Fruit fly (Drosophila melanogaster) whole organism, embryonic: ENCODE results near the gene sowi.
A peak's percentile ranks its signal among the peaks of the same experiment; 100 is the strongest.

Experiments
- Awh ChIP-seq: fragments of 200-800 bp; sonication (Bioruptor generic); IDR thresholded peaks from 2 replicates; pipeline ENCODE4, ENCODE4 v1.3.6; 2022; ENCODE audit warnings: missing biosample characterization, missing genetic modification characterization
- C15 ChIP-seq: fragments of 200-800 bp; sonication (Bioruptor generic); IDR thresholded peaks from 3 replicates; pipeline ENCODE4 v1.3.6; 2022; ENCODE audit warnings: missing biosample characterization, missing genetic modification characterization
- CG10209 ChIP-seq: fragments of 200-800 bp; sonication (Bioruptor generic); optimal IDR thresholded peaks from 3 replicates; lab custom pipeline; 2017; ENCODE audit warnings: missing biosample characterization, mild to moderate bottlenecking, missing genetic modification characterization, missing genetic modification reagents
- CG11696 ChIP-seq: fragments of 200-800 bp; sonication (Bioruptor generic); IDR thresholded peaks from 2 replicates; pipeline ENCODE4 v1.3.6; 2022; ENCODE audit warnings: missing biosample characterization, missing genetic modification characterization
- CG15479 ChIP-seq: fragments of 200-800 bp; sonication (Bioruptor generic); optimal IDR thresholded peaks from 3 replicates; lab custom pipeline; 2019; ENCODE audit warnings: missing biosample characterization, mild to moderate bottlenecking, missing genetic modification characterization, moderate library complexity
- CG1602 ChIP-seq: fragments of 200-800 bp; sonication (Bioruptor generic); optimal IDR thresholded peaks from 3 replicates; lab custom pipeline; 2016; ENCODE audit warnings: missing biosample characterization, missing genetic modification characterization
- CG16863 ChIP-seq: fragments of 200-800 bp; sonication (Bioruptor generic); optimal IDR thresholded peaks from 3 replicates; lab custom pipeline; 2016; ENCODE audit warnings: missing biosample characterization, missing genetic modification characterization
- CG2116 ChIP-seq: fragments of 200-800 bp; sonication (Bioruptor generic); optimal IDR thresholded peaks from 3 replicates; lab custom pipeline; 2018; ENCODE audit warnings: missing biosample characterization, mild to moderate bottlenecking, missing genetic modification characterization
- CG2712 ChIP-seq: fragments of 200-800 bp; optimal IDR thresholded peaks from 3 replicates; lab custom pipeline; 2019; ENCODE audit warnings: missing biosample characterization, mild to moderate bottlenecking, missing genetic modification characterization, moderate library complexity
- CG2875 ChIP-seq: fragments of 200-800 bp; sonication (Bioruptor generic); optimal IDR thresholded peaks from 2 replicates; lab custom pipeline; 2017; ENCODE audit warnings: missing biosample characterization, mild to moderate bottlenecking, missing genetic modification characterization, missing genetic modification reagents
- CG31388 ChIP-seq: fragments of 200-800 bp; sonication (Bioruptor generic); optimal IDR thresholded peaks from 2 replicates; lab custom pipeline; 2016; ENCODE audit warnings: missing biosample characterization, missing genetic modification characterization
- CG31441 ChIP-seq: fragments of 200-800 bp; sonication (Bioruptor generic); IDR thresholded peaks from 2 replicates; pipeline ENCODE4 v1.3.6; 2022; ENCODE audit warnings: missing biosample characterization, missing genetic modification characterization
- CG33213 ChIP-seq: fragments of 200-800 bp; sonication (Bioruptor generic); optimal IDR thresholded peaks from 3 replicates; lab custom pipeline; 2016; ENCODE audit warnings: missing biosample characterization, missing genetic modification characterization
- CG5245 ChIP-seq: fragments of 200-800 bp; sonication (Bioruptor generic); optimal IDR thresholded peaks from 3 replicates; lab custom pipeline; 2016; ENCODE audit warnings: missing biosample characterization, missing genetic modification characterization
- CG6791 ChIP-seq: fragments of 200-800 bp; sonication (Bioruptor generic); IDR thresholded peaks from 3 replicates; pipeline ENCODE4 v1.3.6; 2022; ENCODE audit warnings: missing biosample characterization, missing genetic modification characterization; ENCODE audit not compliant: partially characterized antibody
- CG7556 ChIP-seq: fragments of 200-800 bp; sonication (Bioruptor generic); optimal IDR thresholded peaks from 2 replicates; lab custom pipeline; 2017; ENCODE audit warnings: missing biosample characterization, mild to moderate bottlenecking, missing genetic modification characterization
- CG7987 ChIP-seq: fragments of 200-800 bp; sonication (Bioruptor generic); optimal IDR thresholded peaks from 2 replicates; lab custom pipeline; 2018; ENCODE audit warnings: missing biosample characterization, mild to moderate bottlenecking, missing genetic modification characterization, moderate library complexity
- CG8359 ChIP-seq: fragments of 200-800 bp; sonication (Bioruptor generic); optimal IDR thresholded peaks from 2 replicates; lab custom pipeline; 2017; ENCODE audit warnings: missing biosample characterization, mild to moderate bottlenecking, missing genetic modification characterization, borderline replicate concordance
- CoRest ChIP-seq: fragments of 200-800 bp; sonication (Bioruptor generic); optimal IDR thresholded peaks from 3 replicates; lab custom pipeline; 2018; ENCODE audit warnings: missing biosample characterization, mild to moderate bottlenecking, missing genetic modification characterization, moderate library complexity
- CrebB ChIP-seq: fragments of 200-800 bp; sonication (Bioruptor generic); optimal IDR thresholded peaks from 3 replicates; lab custom pipeline; 2018; ENCODE audit warnings: missing biosample characterization, mild to moderate bottlenecking, missing genetic modification characterization
- D19A ChIP-seq: fragments of 200-800 bp; optimal IDR thresholded peaks from 3 replicates; lab custom pipeline; 2019; ENCODE audit warnings: missing biosample characterization, mild to moderate bottlenecking, missing genetic modification characterization, moderate library complexity
- HLHmδ ChIP-seq: fragments of 200-800 bp; sonication (Bioruptor generic); optimal IDR thresholded peaks from 2 replicates; lab custom pipeline; 2018; ENCODE audit warnings: missing biosample characterization, mild to moderate bottlenecking, missing genetic modification characterization, moderate library complexity
- Hmx ChIP-seq: fragments of 200-800 bp; sonication (Bioruptor generic); optimal IDR thresholded peaks from 2 replicates; lab custom pipeline; 2016; ENCODE audit warnings: missing biosample characterization, missing genetic modification characterization
- Kr ChIP-seq: fragments of 200-800 bp; sonication (Bioruptor generic); optimal IDR thresholded peaks from 2 replicates; lab custom pipeline; 2017; ENCODE audit warnings: missing biosample characterization, mild to moderate bottlenecking, missing genetic modification characterization
- Mes4 ChIP-seq: fragments of 200-800 bp; sonication (Bioruptor generic); optimal IDR thresholded peaks from 2 replicates; lab custom pipeline; 2016; ENCODE audit warnings: missing biosample characterization, missing genetic modification characterization
- Oli ChIP-seq: fragments of 200-800 bp; sonication (Bioruptor generic); optimal IDR thresholded peaks from 2 replicates; lab custom pipeline; 2018; ENCODE audit warnings: missing biosample characterization, mild to moderate bottlenecking, missing genetic modification characterization, moderate library complexity
- Spps ChIP-seq: fragments of 200-800 bp; sonication (Bioruptor generic); optimal IDR thresholded peaks from 2 replicates; lab custom pipeline; 2018; ENCODE audit warnings: missing biosample characterization, mild to moderate bottlenecking, missing genetic modification characterization
- Ssrp ChIP-seq: fragments of 200-800 bp; sonication (Bioruptor generic); optimal IDR thresholded peaks from 2 replicates; lab custom pipeline; 2018; ENCODE audit warnings: missing biosample characterization, mild to moderate bottlenecking, missing genetic modification characterization, moderate library complexity
- Xrp1 ChIP-seq: fragments of 200-800 bp; sonication (Bioruptor generic); IDR thresholded peaks from 2 replicates; pipeline ENCODE4 v1.3.6; 2022; ENCODE audit warnings: missing biosample characterization, missing genetic modification characterization
- al ChIP-seq: fragments of 200-800 bp; sonication (Bioruptor generic); IDR thresholded peaks from 2 replicates; pipeline ENCODE4 v1.3.6; 2022; ENCODE audit warnings: missing biosample characterization, missing genetic modification characterization
- ara ChIP-seq: fragments of 200-800 bp; sonication (Bioruptor generic); IDR thresholded peaks from 2 replicates; pipeline ENCODE4 v1.3.6; 2022; ENCODE audit warnings: missing biosample characterization, missing genetic modification characterization
- bowl ChIP-seq: fragments of 200-800 bp; sonication (Bioruptor generic); IDR thresholded peaks from 2 replicates; pipeline ENCODE4 v1.3.6; 2022; ENCODE audit warnings: missing biosample characterization, missing genetic modification characterization
- dmrt11E ChIP-seq: fragments of 200-800 bp; sonication (Bioruptor generic); optimal IDR thresholded peaks from 3 replicates; lab custom pipeline; 2018; ENCODE audit warnings: missing biosample characterization, mild to moderate bottlenecking, missing genetic modification characterization, moderate library complexity
- gem ChIP-seq: fragments of 200-800 bp; sonication (Bioruptor generic); optimal IDR thresholded peaks from 2 replicates; lab custom pipeline; 2019; ENCODE audit warnings: missing biosample characterization, mild to moderate bottlenecking, missing genetic modification characterization, moderate library complexity
- gfzf ChIP-seq: fragments of 200-800 bp; sonication (Bioruptor generic); optimal IDR thresholded peaks from 2 replicates; lab custom pipeline; 2016; ENCODE audit warnings: missing biosample characterization, mild to moderate bottlenecking, missing genetic modification characterization, moderate library complexity
- her ChIP-seq: fragments of 200-800 bp; sonication (Bioruptor generic); optimal IDR thresholded peaks from 2 replicates; lab custom pipeline; 2016; ENCODE audit warnings: missing biosample characterization, missing genetic modification characterization
- jing ChIP-seq: fragments of 200-800 bp; sonication (Bioruptor generic); optimal IDR thresholded peaks from 2 replicates; lab custom pipeline; 2018; ENCODE audit warnings: missing biosample characterization, mild to moderate bottlenecking, missing genetic modification characterization
- nerfin-1 ChIP-seq: fragments of 200-800 bp; sonication (Bioruptor generic); optimal IDR thresholded peaks from 3 replicates; lab custom pipeline; 2019; ENCODE audit warnings: missing biosample characterization, mild to moderate bottlenecking, missing genetic modification characterization, moderate library complexity
- nmo ChIP-seq: fragments of 200-800 bp; sonication (Bioruptor generic); optimal IDR thresholded peaks from 2 replicates; lab custom pipeline; 2018; ENCODE audit warnings: missing biosample characterization, mild to moderate bottlenecking, missing genetic modification characterization, moderate library complexity
- odd ChIP-seq: fragments of 200-800 bp; sonication (Bioruptor generic); optimal IDR thresholded peaks from 2 replicates; lab custom pipeline; 2017; ENCODE audit warnings: missing biosample characterization, mild to moderate bottlenecking, missing genetic modification characterization
- org-1 ChIP-seq: fragments of 200-800 bp; sonication (Bioruptor generic); optimal IDR thresholded peaks from 2 replicates; lab custom pipeline; 2017; ENCODE audit warnings: missing biosample characterization, missing genetic modification characterization
- phol ChIP-seq: fragments of 200-800 bp; sonication (Bioruptor generic); optimal IDR thresholded peaks from 3 replicates; lab custom pipeline; 2018; ENCODE audit warnings: missing biosample characterization, mild to moderate bottlenecking, missing genetic modification characterization, moderate library complexity
- pita ChIP-seq: fragments of 200-800 bp; sonication (Bioruptor generic); optimal IDR thresholded peaks from 2 replicates; lab custom pipeline; 2017; ENCODE audit warnings: missing biosample characterization, mild to moderate bottlenecking, missing genetic modification characterization
- sc ChIP-seq, 3 experiments: fragments of >200 bp in 2 of 3; fragments of 200-800 bp in 1 of 3; sonication (Bioruptor generic) in 1 of 3; optimal IDR thresholded peaks; 2 replicates in 2 of 3; 3 replicates in 1 of 3; lab custom pipeline; 2017; ENCODE audit warnings: mild to moderate bottlenecking in 1 of 3, missing biosample characterization in 1 of 3, missing genetic modification characterization in 1 of 3, missing genetic modification reagents in 1 of 3
- sd ChIP-seq: fragments of 200-800 bp; sonication (Bioruptor generic); optimal IDR thresholded peaks from 3 replicates; lab custom pipeline; 2018; ENCODE audit warnings: missing biosample characterization, mild to moderate bottlenecking, missing genetic modification characterization, moderate library complexity
- sim ChIP-seq: fragments of 200-800 bp; sonication (Bioruptor generic); IDR thresholded peaks from 2 replicates; pipeline ENCODE4 v1.3.6; 2022; ENCODE audit warnings: missing biosample characterization, missing genetic modification characterization
- so ChIP-seq: fragments of 200-800 bp; sonication (Bioruptor generic); IDR thresholded peaks from 3 replicates; pipeline ENCODE4 v1.3.6; 2022; ENCODE audit warnings: missing biosample characterization, missing genetic modification characterization
- trem ChIP-seq: fragments of 200-800 bp; optimal IDR thresholded peaks from 3 replicates; lab custom pipeline; 2019; ENCODE audit warnings: missing biosample characterization, mild to moderate bottlenecking, missing genetic modification characterization, moderate library complexity
- zen ChIP-seq: fragments of 200-800 bp; sonication (Bioruptor generic); optimal IDR thresholded peaks from 3 replicates; lab custom pipeline; 2018; ENCODE audit warnings: missing biosample characterization, mild to moderate bottlenecking, missing genetic modification characterization, moderate library complexity
- zf30C ChIP-seq: fragments of 200-800 bp; sonication (Bioruptor generic); optimal IDR thresholded peaks from 3 replicates; lab custom pipeline; 2018; ENCODE audit warnings: missing biosample characterization, mild to moderate bottlenecking, missing genetic modification characterization

sowi gene

DNA sequence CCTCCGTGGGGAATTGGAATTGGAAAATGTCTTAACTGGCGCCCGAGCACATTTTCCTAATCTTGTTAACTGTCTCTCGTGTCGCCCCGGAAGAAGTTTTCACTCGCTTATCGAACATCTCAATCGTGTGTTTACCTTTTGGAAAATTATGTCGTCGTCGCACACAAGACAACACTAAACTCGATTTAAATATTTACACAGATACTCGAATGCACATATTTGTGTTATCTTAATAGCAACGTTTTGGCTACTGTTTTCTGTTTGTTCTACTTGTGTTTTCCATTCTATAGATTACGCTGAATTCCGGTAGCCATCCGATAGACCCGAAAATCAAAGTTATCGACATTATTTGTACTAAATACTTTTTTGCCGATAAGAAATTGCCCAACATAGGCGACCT is 39.5 kb upstream of the sowi start:
- no peak for TF ChIP-seq pita (GFP tag; lab: Kevin White, UChicago)
- peak; percentile 8 for TF ChIP-seq CG33213 (GFP tag; lab: Kevin White, UChicago)
- TF ChIP-seq CG11696 (GFP tag; lab: Robert Waterston, UW): no peak
- TF ChIP-seq CG16863 (GFP tag; lab: Kevin White, UChicago): peak; percentile 3
- peak; percentile 44 for TF ChIP-seq trem
- TF ChIP-seq D19A: peak; percentile 28
- peak; percentile 87 for TF ChIP-seq Kr (GFP tag; lab: Kevin White, UChicago)
- TF ChIP-seq HLHmδ: peak; percentile 25
- TF ChIP-seq Awh (GFP tag; lab: Robert Waterston, UW): 0 out of 2 replicates have a peak, but pooled peaks have one; percentile 6
- TF ChIP-seq CG8359: peak; percentile 56
- TF ChIP-seq Mes4: no peak
- TF ChIP-seq CG31441: peak; percentile 31; the same call in 1 of the 2 replicates
- TF ChIP-seq CG6791 (GFP tag; lab: Robert Waterston, UW): no peak
- peak; percentile 5 for TF ChIP-seq CG5245 (GFP tag; lab: Kevin White, UChicago)
- TF ChIP-seq gem (tag; lab: Kevin White, UChicago): peak; percentile 56
- TF ChIP-seq C15 (GFP tag; lab: Robert Waterston, UW): no peak
- peak; percentile 1 for TF ChIP-seq phol
- no peak for TF ChIP-seq CG31388
- TF ChIP-seq zen (tag; lab: Kevin White, UChicago): peak; percentile 78
- TF ChIP-seq odd (GFP tag; lab: Kevin White, UChicago): peak; percentile 74
- no peak for TF ChIP-seq sim (GFP tag; lab: Robert Waterston, UW)
- peak; percentile 71 for TF ChIP-seq CG10209 (GFP tag; lab: Kevin White, UChicago)
- no peak for TF ChIP-seq Hmx (GFP tag; lab: Kevin White, UChicago)
- TF ChIP-seq org-1 (GFP tag; lab: Kevin White, UChicago): peak; percentile 57
- peak; percentile 54 for TF ChIP-seq CG7987 (GFP tag; lab: Kevin White, UChicago)
- peak; percentile 48 for TF ChIP-seq CG2875 (GFP tag; lab: Kevin White, UChicago)
- TF ChIP-seq CG2712: peak; percentile 50
- peak; percentile 40 for TF ChIP-seq sd
- peak; percentile 31 for TF ChIP-seq her
- peak; percentile 61 for TF ChIP-seq Spps
- peak; percentile 36 for TF ChIP-seq CG7556 (GFP tag; lab: Kevin White, UChicago)
- peak; percentile 42 for TF ChIP-seq jing
- TF ChIP-seq nerfin-1 (tag; lab: Kevin White, UChicago): peak; percentile 46
- TF ChIP-seq zf30C (GFP tag; lab: Kevin White, UChicago): no peak
- TF ChIP-seq CoRest (tag; lab: Kevin White, UChicago): peak; percentile 35
- TF ChIP-seq Xrp1 (GFP tag; lab: Robert Waterston, UW): peak; percentile 69
- TF ChIP-seq bowl (GFP tag; lab: Robert Waterston, UW): no peak
- TF ChIP-seq CG15479: peak; percentile 95
- TF ChIP-seq gfzf (GFP tag; lab: Kevin White, UChicago): no peak
- peak; percentile 33 for TF ChIP-seq CG1602 (GFP tag; lab: Kevin White, UChicago)
- TF ChIP-seq CrebB: peak; percentile 1
- TF ChIP-seq CG2116: peak; percentile 37
- TF ChIP-seq nmo (GFP tag; lab: Kevin White, UChicago): peak; percentile 19
- TF ChIP-seq Oli (tag; lab: Kevin White, UChicago): no peak
- TF ChIP-seq dmrt11E (tag; lab: Kevin White, UChicago): peak; percentile 82
- no peak for TF ChIP-seq al (GFP tag; lab: Robert Waterston, UW)
- TF ChIP-seq ara: peak; percentile 69
- TF ChIP-seq sc (optimal IDR thresholded peaks at IDR 0.05; lab: Kevin White, UChicago): no peak
- peak; percentile 58 for TF ChIP-seq sc (GFP tag; optimal IDR thresholded peaks at IDR 0.05; lab: Kevin White, UChicago)
- no peak for TF ChIP-seq so
- no peak for TF ChIP-seq Ssrp (tag; lab: Kevin White, UChicago)
